Fruit fly (Drosophila melanogaster) Kc167 (cell line): ENCODE measurements around the gene ctp.

ENCODE experiments used
- Myc ChIP-seq: fragments of >200 bp; optimal IDR thresholded peaks from 2 replicates; lab custom pipeline; 2017; ENCODE audit warnings: missing external identifiers
- Sin3A ChIP-seq: fragments of >200 bp; optimal IDR thresholded peaks from 2 replicates; lab custom pipeline; 2018; ENCODE audit warnings: missing external identifiers
- h ChIP-seq: fragments of >200 bp; optimal IDR thresholded peaks from 3 replicates; lab custom pipeline; 2018; ENCODE audit warnings: missing external identifiers
- insv ChIP-seq: fragments of >200 bp; optimal IDR thresholded peaks from 3 replicates; lab custom pipeline; 2018; ENCODE audit warnings: missing external identifiers
- psq ChIP-seq: fragments of >200 bp; optimal IDR thresholded peaks from 2 replicates; lab custom pipeline; 2017; ENCODE audit warnings: missing external identifiers
- ttk ChIP-seq: sonication (Bioruptor generic); optimal IDR thresholded peaks from 2 replicates; lab custom pipeline; 2017; ENCODE audit warnings: missing external identifiers

dm6 chrX:4647316-4648046 is 40.1 kb upstream of the ctp start, which contains the start of the genes HLH4C and mRpL30:
- TF ChIP-seq h, result no peak
- no peak for TF ChIP-seq ttk (lab: Kevin White, UChicago)
- no peak for TF ChIP-seq psq (lab: Kevin White, UChicago)
- no peak for TF ChIP-seq insv (lab: Kevin White, UChicago)
- TF ChIP-seq Myc (lab: Kevin White, UChicago), result no peak
- TF ChIP-seq Sin3A, result no peak
